Fruit fly (Drosophila melanogaster): ENCODE data around the gene scf.
A peak's percentile ranks its signal among the peaks of the same experiment; 100 is the strongest.

The scf gene

dm6 chr3L:1307005-1307632 lies 8.6 kb downstream of the scf start, which contains the start of the genes Ctr9 and Nt5a (continued):
- TF ChIP-seq Scr (GFP tag; IDR thresholded peaks at IDR 0.05; ENCODE audit: partially characterized antibody) (peak; percentile 71), CG17612 (GFP tag; IDR thresholded peaks at IDR 0.05) (peak; percentile 47; the same call in 1 of the 2 replicates), jing (GFP tag; optimal IDR thresholded peaks at IDR 0.05) (no peak), sd (tag; optimal IDR thresholded peaks at IDR 0.05) (peak; percentile 40), CG32772 (GFP tag; IDR thresholded peaks at IDR 0.05) (no peak), bab2 (GFP tag; optimal IDR thresholded peaks at IDR 0.05) (peak; percentile 59), Dref (GFP tag; IDR thresholded peaks at IDR 0.05) (peak; percentile 96), CG32767 (GFP tag; IDR thresholded peaks at IDR 0.05) (0 out of 2 replicates have a peak, but pooled peaks have one; percentile 36), maf-S (GFP tag; optimal IDR thresholded peaks at IDR 0.05) (peak; percentile 45), CG2678 (tag; optimal IDR thresholded peaks at IDR 0.05) (no peak), Abd-B (GFP tag; optimal IDR thresholded peaks at IDR 0.05) (peak; percentile 53), fd96Cb (tag; optimal IDR thresholded peaks at IDR 0.05) (no peak), CrebB (tag; optimal IDR thresholded peaks at IDR 0.05) (peak; percentile 48), Lpt (GFP tag; optimal IDR thresholded peaks at IDR 0.05) (no peak), Sry-β (GFP tag; optimal IDR thresholded peaks at IDR 0.05) (peak; percentile 96), CG14050 (GFP tag; IDR thresholded peaks at IDR 0.05) (no peak), Hr39 (optimal IDR thresholded peaks at IDR 0.05) (no peak), ase (GFP tag; IDR thresholded peaks at IDR 0.05) (no peak), Xrp1 (GFP tag; IDR thresholded peaks at IDR 0.05) (no peak), dmrt99B (tag; optimal IDR thresholded peaks at IDR 0.05) (no peak), Lhr (GFP tag; optimal IDR thresholded peaks at IDR 0.05) (no peak), CG15479 (GFP tag; optimal IDR thresholded peaks at IDR 0.05) (peak; percentile 63), Bteb2 (GFP tag; optimal IDR thresholded peaks at IDR 0.05) (peak; percentile 72), gsb (GFP tag; IDR thresholded peaks at IDR 0.05) (no peak), Hr3 (GFP tag; optimal IDR thresholded peaks at IDR 0.05) (peak; percentile 26), slbo (GFP tag; IDR thresholded peaks at IDR 0.05) (peak; percentile 80), zfh2 (GFP tag; optimal IDR thresholded peaks at IDR 0.05) (peak; percentile 75), CG15601 (tag; optimal IDR thresholded peaks at IDR 0.05) (peak; percentile 62), CG10543 (GFP tag; optimal IDR thresholded peaks at IDR 0.05) (peak; percentile 76), CG11723 (GFP tag; optimal IDR thresholded peaks at IDR 0.05) (no peak), insv (GFP tag; optimal IDR thresholded peaks at IDR 0.05) (peak in 1 of 2 experiments; percentile 71), CG34422 (GFP tag; IDR thresholded peaks at IDR 0.05) (peak; percentile 84), nerfin-2 (GFP tag; IDR thresholded peaks at IDR 0.05; ENCODE audit: partially characterized antibody) (peak; percentile 49), CG3995 (GFP tag; optimal IDR thresholded peaks at IDR 0.05) (peak; percentile 42), YL-1 (GFP tag; optimal IDR thresholded peaks at IDR 0.05) (peak; percentile 91), fu2 (GFP tag; optimal IDR thresholded peaks at IDR 0.05) (peak; percentile 60), CG17802 (tag; optimal IDR thresholded peaks at IDR 0.05) (peak; percentile 62), Dad (GFP tag; optimal IDR thresholded peaks at IDR 0.05) (peak; percentile 23), toy (GFP tag; IDR thresholded peaks at IDR 0.05) (no peak), CG10209 (GFP tag; optimal IDR thresholded peaks at IDR 0.05) (no peak), nmo (GFP tag; optimal IDR thresholded peaks at IDR 0.05) (peak; percentile 67), Ravus (GFP tag; IDR thresholded peaks at IDR 0.05) (no peak), Nf-YA (GFP tag; IDR thresholded peaks at IDR 0.05) (no peak), exex (tag; optimal IDR thresholded peaks at IDR 0.05) (peak; percentile 49), Mad (GFP tag; optimal IDR thresholded peaks at IDR 0.05) (peak; percentile 38), Neu2 (GFP tag; optimal IDR thresholded peaks at IDR 0.05; ENCODE audit: borderline replicate concordance) (no peak), CG10431 (GFP tag; optimal IDR thresholded peaks at IDR 0.05) (no peak), pnt (GFP tag; optimal IDR thresholded peaks at IDR 0.05) (no peak), shn (GFP tag; optimal IDR thresholded peaks at IDR 0.05) (peak; percentile 76), sima (GFP tag; optimal IDR thresholded peaks at IDR 0.05) (no peak), CG1233 (GFP tag; optimal IDR thresholded peaks at IDR 0.05) (no peak)
